Worm (Caenorhabditis elegans): Measurements from ENCODE around the gene Y4C6A.4.

DNA sequence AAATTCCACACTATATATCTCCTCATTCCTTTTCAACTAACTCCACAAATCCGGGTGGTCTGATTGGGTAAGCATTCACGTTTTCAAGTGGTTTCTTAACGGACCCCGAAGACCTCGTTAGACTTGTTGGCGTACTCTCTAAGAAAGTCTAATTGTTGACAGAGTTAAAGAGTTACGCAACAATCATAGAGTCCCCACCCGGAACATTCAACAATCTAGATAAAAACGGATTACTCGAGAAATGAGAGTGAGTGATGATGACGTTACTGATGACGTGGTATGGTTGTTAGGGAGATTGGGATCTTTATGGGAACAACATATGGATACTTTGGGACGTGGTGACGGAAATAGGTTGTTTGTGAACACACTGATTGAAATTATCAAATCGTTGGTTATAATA, 49.8 kb downstream of the Y4C6A.4 start:
- TF ChIP-seq pha-4 (tag; optimal IDR thresholded peaks at IDR 0.05) (no peak), mdl-1 (tag; optimal IDR thresholded peaks at IDR 0.05) (no peak), ZK546.5 (tag; optimal IDR thresholded peaks at IDR 0.05) (no peak), skn-1 (tag; optimal IDR thresholded peaks at IDR 0.05) (no peak), mml-1 (tag; optimal IDR thresholded peaks at IDR 0.05) (no peak), unc-39 (tag; optimal IDR thresholded peaks at IDR 0.05) (no peak), lin-39 (tag; optimal IDR thresholded peaks at IDR 0.05) (no peak), unc-62 (GFP tag; optimal IDR thresholded peaks at IDR 0.05) (no peak), lin-15B (tag; optimal IDR thresholded peaks at IDR 0.05) (no peak), nhr-237 (tag; optimal IDR thresholded peaks at IDR 0.05) (no peak), nhr-11 (tag; optimal IDR thresholded peaks at IDR 0.05) (no peak)

Data from whole organism, L3 larva.